Fruit fly (Drosophila melanogaster) whole organism, embryonic: ENCODE results near the gene CG5104.

Experiments used
- Bgb ChIP-seq: fragments of 200-800 bp; sonication (Bioruptor generic); IDR thresholded peaks from 2 replicates; pipeline ENCODE4 v1.3.6; 2022; ENCODE audit warnings: missing biosample characterization, missing genetic modification characterization; ENCODE audit not compliant: partially characterized antibody
- Bteb2 ChIP-seq: fragments of 200-800 bp; sonication (Bioruptor generic); optimal IDR thresholded peaks from 2 replicates; lab custom pipeline; 2016; ENCODE audit warnings: missing biosample characterization, missing genetic modification characterization
- CG1024 ChIP-seq: fragments of 200-800 bp; sonication (Bioruptor generic); IDR thresholded peaks from 2 replicates; pipeline ENCODE4 v1.3.6; 2022; ENCODE audit warnings: missing biosample characterization, missing genetic modification characterization
- CG10267 ChIP-seq: fragments of 200-800 bp; sonication (Bioruptor generic); optimal IDR thresholded peaks from 2 replicates; lab custom pipeline; 2018; ENCODE audit warnings: missing biosample characterization, mild to moderate bottlenecking, missing genetic modification characterization, moderate library complexity
- CG10543 ChIP-seq: fragments of 200-800 bp; sonication (Bioruptor generic); optimal IDR thresholded peaks from 3 replicates; lab custom pipeline; 2017; ENCODE audit warnings: missing biosample characterization, mild to moderate bottlenecking, missing genetic modification characterization, moderate library complexity
- CG12104 ChIP-seq: fragments of 200-800 bp; sonication (Bioruptor generic); optimal IDR thresholded peaks from 3 replicates; lab custom pipeline; 2016; ENCODE audit warnings: missing biosample characterization, missing genetic modification characterization
- CG13624 ChIP-seq: fragments of 200-800 bp; sonication (Bioruptor generic); optimal IDR thresholded peaks from 2 replicates; lab custom pipeline; 2016; ENCODE audit warnings: missing biosample characterization, missing genetic modification characterization
- CG14965 ChIP-seq: fragments of 200-800 bp; sonication (Bioruptor generic); optimal IDR thresholded peaks from 2 replicates; lab custom pipeline; 2016; ENCODE audit warnings: missing biosample characterization, missing genetic modification characterization, borderline replicate concordance
- CG17186 ChIP-seq: fragments of 200-800 bp; sonication (Bioruptor generic); optimal IDR thresholded peaks from 3 replicates; lab custom pipeline; 2017; ENCODE audit warnings: missing biosample characterization, missing genetic modification reagents, missing genetic modification characterization
- CG17802 ChIP-seq: fragments of 200-800 bp; sonication (Bioruptor generic); optimal IDR thresholded peaks from 2 replicates; lab custom pipeline; 2018; ENCODE audit warnings: missing biosample characterization, mild to moderate bottlenecking, missing genetic modification characterization, moderate library complexity
- CG2116 ChIP-seq: fragments of 200-800 bp; sonication (Bioruptor generic); optimal IDR thresholded peaks from 3 replicates; lab custom pipeline; 2018; ENCODE audit warnings: missing biosample characterization, mild to moderate bottlenecking, missing genetic modification characterization
- CG2202 ChIP-seq: fragments of 200-800 bp; sonication (Bioruptor generic); optimal IDR thresholded peaks from 2 replicates; lab custom pipeline; 2018; ENCODE audit warnings: missing biosample characterization, mild to moderate bottlenecking, missing genetic modification characterization
- CG30431 ChIP-seq: fragments of 200-800 bp; sonication (Bioruptor generic); optimal IDR thresholded peaks from 2 replicates; lab custom pipeline; 2017; ENCODE audit warnings: missing biosample characterization, missing genetic modification characterization
- CG42726 ChIP-seq: fragments of 200-800 bp; sonication (Bioruptor generic); IDR thresholded peaks from 2 replicates; pipeline ENCODE4 v1.3.6; 2022; ENCODE audit warnings: missing biosample characterization, missing genetic modification characterization; ENCODE audit not compliant: partially characterized antibody
- CG43689 ChIP-seq: fragments of 200-800 bp; sonication (Bioruptor generic); IDR thresholded peaks from 2 replicates; pipeline ENCODE4 v1.3.6; 2022; ENCODE audit warnings: missing biosample characterization, missing genetic modification characterization
- CG4730 ChIP-seq: fragments of 200-800 bp; sonication (Bioruptor generic); IDR thresholded peaks from 2 replicates; pipeline ENCODE4 v1.3.6; 2022; ENCODE audit warnings: missing biosample characterization, missing genetic modification characterization
- CG6689 ChIP-seq: fragments of 200-800 bp; sonication (Bioruptor generic); IDR thresholded peaks from 2 replicates; pipeline ENCODE4 v1.3.6; 2022; ENCODE audit warnings: missing biosample characterization, missing genetic modification characterization
- CG6791 ChIP-seq: fragments of 200-800 bp; sonication (Bioruptor generic); IDR thresholded peaks from 3 replicates; pipeline ENCODE4 v1.3.6; 2022; ENCODE audit warnings: missing biosample characterization, missing genetic modification characterization; ENCODE audit not compliant: partially characterized antibody
- CG7357 ChIP-seq: fragments of 200-800 bp; sonication (Bioruptor generic); IDR thresholded peaks from 3 replicates; pipeline ENCODE4 v1.3.6; 2022; ENCODE audit warnings: missing biosample characterization, missing genetic modification characterization
- CG9437 ChIP-seq: fragments of 200-800 bp; sonication (Bioruptor generic); optimal IDR thresholded peaks from 2 replicates; lab custom pipeline; 2018; ENCODE audit warnings: missing biosample characterization, mild to moderate bottlenecking, missing genetic modification characterization
- CG9727 ChIP-seq: fragments of 200-800 bp; sonication (Bioruptor generic); optimal IDR thresholded peaks from 3 replicates; lab custom pipeline; 2017; ENCODE audit warnings: missing biosample characterization, mild to moderate bottlenecking, missing genetic modification characterization
- CG9876 ChIP-seq: fragments of 200-800 bp; sonication (Bioruptor generic); optimal IDR thresholded peaks from 2 replicates; lab custom pipeline; 2016; ENCODE audit warnings: missing biosample characterization, missing genetic modification characterization
- CHES-1-like ChIP-seq: fragments of 200-800 bp; sonication (Bioruptor generic); optimal IDR thresholded peaks from 2 replicates; lab custom pipeline; 2016; ENCODE audit warnings: missing biosample characterization, missing genetic modification characterization
- Camta ChIP-seq: fragments of 200-800 bp; sonication (Bioruptor generic); optimal IDR thresholded peaks from 2 replicates; lab custom pipeline; 2016; ENCODE audit warnings: missing biosample characterization, missing genetic modification characterization
- Deaf1 ChIP-seq: fragments of 200-800 bp; optimal IDR thresholded peaks from 3 replicates; lab custom pipeline; 2019; ENCODE audit warnings: missing biosample characterization, mild to moderate bottlenecking, missing genetic modification characterization, moderate library complexity
- Gug ChIP-seq: fragments of 200-800 bp; sonication (Bioruptor generic); IDR thresholded peaks from 4 replicates; pipeline ENCODE4 v1.3.6; 2022; ENCODE audit warnings: missing biosample characterization, missing genetic modification characterization
- H2.0 ChIP-seq: fragments of 200-800 bp; sonication (Bioruptor generic); IDR thresholded peaks from 2 replicates; pipeline ENCODE4 v1.3.6; 2022; ENCODE audit warnings: missing biosample characterization, missing genetic modification characterization
- Lhr ChIP-seq: fragments of 200-800 bp; sonication (Bioruptor generic); optimal IDR thresholded peaks from 3 replicates; lab custom pipeline; 2017; ENCODE audit warnings: mild to moderate bottlenecking, missing biosample characterization, missing genetic modification reagents, missing genetic modification characterization
- Lpt ChIP-seq: fragments of >200 bp; optimal IDR thresholded peaks from 2 replicates; lab custom pipeline; 2018; ENCODE audit warnings: missing biosample characterization, missing genetic modification characterization
- MBD-R2 ChIP-seq: fragments of 200-800 bp; sonication (Bioruptor generic); IDR thresholded peaks from 2 replicates; pipeline ENCODE4 v1.3.6; 2022; ENCODE audit warnings: missing biosample characterization, missing genetic modification characterization
- Oli ChIP-seq: fragments of 200-800 bp; sonication (Bioruptor generic); optimal IDR thresholded peaks from 2 replicates; lab custom pipeline; 2018; ENCODE audit warnings: missing biosample characterization, mild to moderate bottlenecking, missing genetic modification characterization, moderate library complexity
- Rfx ChIP-seq: fragments of 200-800 bp; sonication (Bioruptor generic); IDR thresholded peaks from 2 replicates; pipeline ENCODE4 v1.3.6; 2022; ENCODE audit warnings: missing biosample characterization, missing genetic modification characterization
- ac ChIP-seq: fragments of 200-800 bp; sonication (Bioruptor generic); optimal IDR thresholded peaks from 3 replicates; lab custom pipeline; 2017; ENCODE audit warnings: missing biosample characterization, mild to moderate bottlenecking, missing genetic modification characterization
- bbx ChIP-seq: fragments of 200-800 bp; sonication (Bioruptor generic); IDR thresholded peaks from 2 replicates; pipeline ENCODE4 v1.3.6; 2022; ENCODE audit warnings: missing biosample characterization, missing genetic modification characterization; ENCODE audit not compliant: partially characterized antibody
- bowl ChIP-seq: fragments of 200-800 bp; sonication (Bioruptor generic); IDR thresholded peaks from 2 replicates; pipeline ENCODE4 v1.3.6; 2022; ENCODE audit warnings: missing biosample characterization, missing genetic modification characterization
- chif ChIP-seq, 2 experiments: fragments of 200-800 bp; sonication (Bioruptor generic); optimal IDR thresholded peaks; 3 replicates each; lab custom pipeline; 2016; ENCODE audit warnings: missing biosample characterization in 2 of 2, missing genetic modification characterization in 2 of 2
- chm ChIP-seq: fragments of 200-800 bp; sonication (Bioruptor generic); IDR thresholded peaks from 2 replicates; pipeline ENCODE4 v1.3.6; 2022; ENCODE audit warnings: missing biosample characterization, missing genetic modification characterization
- ci ChIP-seq: fragments of 200-800 bp; sonication (Bioruptor generic); IDR thresholded peaks from 3 replicates; pipeline ENCODE4 v1.3.6; 2022; ENCODE audit warnings: missing biosample characterization, missing genetic modification characterization
- fu2 ChIP-seq: fragments of 200-800 bp; sonication (Bioruptor generic); optimal IDR thresholded peaks from 2 replicates; lab custom pipeline; 2016; ENCODE audit warnings: missing biosample characterization, missing genetic modification characterization
- gro ChIP-seq: fragments of 200-800 bp; sonication (Bioruptor generic); optimal IDR thresholded peaks from 2 replicates; lab custom pipeline; 2016; ENCODE audit warnings: missing biosample characterization, missing genetic modification characterization
- jumu ChIP-seq: fragments of 200-800 bp; sonication (Bioruptor generic); optimal IDR thresholded peaks from 3 replicates; lab custom pipeline; 2016; ENCODE audit warnings: missing biosample characterization, missing genetic modification characterization
- knrl ChIP-seq: fragments of 200-800 bp; sonication (Bioruptor generic); IDR thresholded peaks from 3 replicates; pipeline ENCODE4 v1.3.6; 2022; ENCODE audit warnings: missing biosample characterization, missing genetic modification characterization; ENCODE audit not compliant: partially characterized antibody
- lbe ChIP-seq: fragments of 200-800 bp; sonication (Bioruptor generic); optimal IDR thresholded peaks from 2 replicates; lab custom pipeline; 2016; ENCODE audit warnings: missing biosample characterization, mild to moderate bottlenecking, missing genetic modification characterization
- lilli ChIP-seq: fragments of 200-800 bp; sonication (Bioruptor generic); optimal IDR thresholded peaks from 3 replicates; lab custom pipeline; 2016; ENCODE audit warnings: missing biosample characterization, missing genetic modification characterization
- nerfin-2 ChIP-seq: fragments of 200-800 bp; sonication (Bioruptor generic); IDR thresholded peaks from 2 replicates; pipeline ENCODE4 v1.3.6; 2022; ENCODE audit warnings: missing biosample characterization, missing genetic modification characterization; ENCODE audit not compliant: partially characterized antibody
- ro ChIP-seq: fragments of 200-800 bp; sonication (Bioruptor generic); IDR thresholded peaks from 2 replicates; pipeline ENCODE4 v1.3.6; 2022; ENCODE audit warnings: missing biosample characterization, missing genetic modification characterization
- scrt ChIP-seq: fragments of 200-800 bp; sonication (Bioruptor generic); optimal IDR thresholded peaks from 2 replicates; lab custom pipeline; 2018; ENCODE audit warnings: missing biosample characterization, mild to moderate bottlenecking, missing genetic modification characterization, moderate library complexity
- sens ChIP-seq: fragments of 200-800 bp; sonication (Bioruptor generic); peaks from one replicate; lab custom pipeline; 2016; ENCODE audit warnings: missing biosample characterization, missing genetic modification characterization
- slou ChIP-seq: fragments of 200-800 bp; sonication (Bioruptor generic); optimal IDR thresholded peaks from 3 replicates; lab custom pipeline; 2016; ENCODE audit warnings: missing biosample characterization, missing genetic modification characterization
- zfh2 ChIP-seq: fragments of 200-800 bp; sonication (Bioruptor generic); optimal IDR thresholded peaks from 2 replicates; lab custom pipeline; 2016; ENCODE audit warnings: missing biosample characterization, missing genetic modification characterization

The CG5104 gene

DNA sequence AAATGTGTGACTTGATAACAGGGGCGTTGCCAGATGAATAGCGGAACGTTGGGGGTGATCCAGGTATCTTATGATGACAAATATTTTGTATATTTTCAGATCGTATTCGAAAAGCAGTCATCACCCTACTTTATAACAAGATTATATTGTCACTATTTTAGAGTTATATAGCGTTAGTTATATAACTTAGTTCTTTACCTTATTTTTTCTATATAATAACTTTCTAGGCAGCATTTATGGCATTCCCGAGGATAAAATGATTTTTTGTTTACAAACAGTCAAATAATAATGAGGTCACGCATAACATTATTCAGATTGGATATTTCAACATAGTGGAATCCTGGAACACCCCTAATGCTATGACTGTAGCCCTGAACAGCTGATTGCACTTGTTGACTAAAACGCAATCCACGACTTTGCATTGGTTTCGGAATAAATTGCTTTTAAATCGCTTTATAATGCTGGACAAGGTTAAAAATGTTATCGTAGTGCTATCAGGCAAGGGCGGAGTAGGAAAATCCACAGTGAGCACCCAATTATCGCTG lies 5.5 kb downstream of the CG5104 start, which contains the start of gene Nubp2 (continued):
- no peak for TF ChIP-seq CG6791 (GFP tag; lab: Robert Waterston, UW)
- TF ChIP-seq CG14965 (GFP tag; lab: Kevin White, UChicago), result no peak
- peak; percentile 95 for TF ChIP-seq Oli
- peak; percentile 98 for TF ChIP-seq CG6689 (GFP tag; lab: Robert Waterston, UW)
- TF ChIP-seq Gug (GFP tag; lab: Robert Waterston, UW), result peak; percentile 88
- TF ChIP-seq lilli, result peak; percentile 97
- TF ChIP-seq Camta (GFP tag; lab: Kevin White, UChicago), result peak; percentile 92
- TF ChIP-seq CG4730 (GFP tag; lab: Robert Waterston, UW), result peak; percentile 90
- TF ChIP-seq fu2 (GFP tag; lab: Kevin White, UChicago), result peak; percentile 94
- TF ChIP-seq sens (GFP tag; lab: Kevin White, UChicago), result peak; percentile 99
- TF ChIP-seq knrl, result peak; percentile 28; the same call in 1 of the 3 replicates
- peak; percentile 91 for TF ChIP-seq gro (GFP tag; lab: Kevin White, UChicago)
- peak; percentile 84 for TF ChIP-seq CG17186 (GFP tag; lab: Kevin White, UChicago)
- TF ChIP-seq Lpt (GFP tag; lab: Kevin White, UChicago), result no peak
- TF ChIP-seq nerfin-2 (GFP tag; lab: Robert Waterston, UW), result no peak
- TF ChIP-seq CG9437 (GFP tag; lab: Kevin White, UChicago), result peak; percentile 90
- TF ChIP-seq jumu (GFP tag; lab: Kevin White, UChicago), result peak; percentile 92
- TF ChIP-seq slou (GFP tag; lab: Kevin White, UChicago), result peak; percentile 94
- peak; percentile 81 for TF ChIP-seq MBD-R2 (GFP tag; lab: Robert Waterston, UW)
- no peak for TF ChIP-seq Bgb (GFP tag; lab: Robert Waterston, UW)
- TF ChIP-seq CG1024 (GFP tag; lab: Robert Waterston, UW), result peak; percentile 70
- peak; percentile 91 for TF ChIP-seq CG30431 (GFP tag; lab: Kevin White, UChicago)
- peak; percentile 88 for TF ChIP-seq CG7357
- TF ChIP-seq chm, result peak; percentile 84
- no peak for TF ChIP-seq bbx (GFP tag; lab: Robert Waterston, UW)
- TF ChIP-seq Bteb2 (GFP tag; lab: Kevin White, UChicago), result peak; percentile 94
- TF ChIP-seq ro (GFP tag; lab: Robert Waterston, UW), result peak; percentile 79
- TF ChIP-seq CG10267 (tag; lab: Kevin White, UChicago), result peak; percentile 92
- TF ChIP-seq zfh2 (GFP tag; lab: Kevin White, UChicago), result peak; percentile 96
- TF ChIP-seq Rfx (GFP tag; lab: Robert Waterston, UW), result peak; percentile 95
- peak; percentile 76 for TF ChIP-seq CG17802 (tag; lab: Kevin White, UChicago)
- TF ChIP-seq ac (GFP tag; lab: Kevin White, UChicago), result peak; percentile 83
- TF ChIP-seq bowl (GFP tag; lab: Robert Waterston, UW), result peak; percentile 61; the same call in 1 of the 2 replicates
- TF ChIP-seq CG13624, result peak; percentile 92
- TF ChIP-seq CG42726 (GFP tag; lab: Robert Waterston, UW), result no peak
- TF ChIP-seq ci (GFP tag; lab: Robert Waterston, UW), result peak; percentile 87
- peak; percentile 95 for TF ChIP-seq CG12104
- peak; percentile 73 for TF ChIP-seq CG43689 (GFP tag; lab: Robert Waterston, UW)
- peak; percentile 81 for TF ChIP-seq CG2202 (tag; lab: Kevin White, UChicago)
- TF ChIP-seq CG2116 (GFP tag; lab: Kevin White, UChicago), result peak; percentile 84
- TF ChIP-seq CG10543 (GFP tag; lab: Kevin White, UChicago), result peak; percentile 97
- TF ChIP-seq CG9876, result peak; percentile 87
- peak; percentile 77 for TF ChIP-seq Deaf1 (tag; lab: Kevin White, UChicago)
- TF ChIP-seq lbe (GFP tag; lab: Kevin White, UChicago), result peak; percentile 74
- peak; percentile 96 for TF ChIP-seq CG9727 (GFP tag; lab: Kevin White, UChicago)
- TF ChIP-seq scrt, result peak; percentile 96
- peak; percentile 94 for TF ChIP-seq CHES-1-like (GFP tag; lab: Kevin White, UChicago)
- peak; percentile 90 for TF ChIP-seq H2.0 (GFP tag; lab: Robert Waterston, UW)
- peak; percentile 88 for TF ChIP-seq Lhr (GFP tag; lab: Kevin White, UChicago)
- TF ChIP-seq chif (GFP tag; optimal IDR thresholded peaks at IDR 0.05; lab: Kevin White, UChicago), result peak; percentile 91 to 96
